Worm (Caenorhabditis elegans) whole organism, late embryonic: Measurements from ENCODE around the gene rps-8.

Experiments
- C38D4.7 ChIP-seq: fragments of 200-800 bp; sonication (Bioruptor generic); optimal IDR thresholded peaks from 2 replicates; lab custom pipeline; 2018; ENCODE audit warnings: mild to moderate bottlenecking, missing genetic modification characterization, moderate library complexity, missing compliant biosample characterization
- K09A11.1 ChIP-seq: sonication (generic microtip); optimal IDR thresholded peaks from 2 replicates; lab custom pipeline; 2017; ENCODE audit warnings: antibody characterized with exemption, mild to moderate bottlenecking, missing genetic modification characterization, missing compliant biosample characterization; ENCODE audit not compliant: insufficient read depth
- Y22D7AL.16 ChIP-seq: sonication (generic microtip); optimal IDR thresholded peaks from 2 replicates; lab custom pipeline; 2016; ENCODE audit warnings: missing genetic modification characterization, missing compliant biosample characterization
- ceh-14 ChIP-seq: sonication (generic microtip); optimal IDR thresholded peaks from 2 replicates; lab custom pipeline; 2016; ENCODE audit warnings: missing genotype, missing genetic modification characterization, missing compliant biosample characterization
- ceh-18 ChIP-seq: sonication (generic microtip); optimal IDR thresholded peaks from 2 replicates; lab custom pipeline; 2016; ENCODE audit warnings: missing genetic modification characterization, missing compliant biosample characterization
- ceh-19 ChIP-seq: fragments of 200-800 bp; sonication (Bioruptor generic); optimal IDR thresholded peaks from 2 replicates; lab custom pipeline; 2018; ENCODE audit warnings: mild to moderate bottlenecking, missing genetic modification characterization, missing compliant biosample characterization
- ceh-24 ChIP-seq: sonication (generic microtip); optimal IDR thresholded peaks from 2 replicates; lab custom pipeline; 2016; ENCODE audit warnings: mild to moderate bottlenecking, missing genetic modification characterization, missing compliant biosample characterization
- ceh-31 ChIP-seq: sonication (generic microtip); optimal IDR thresholded peaks from 2 replicates; lab custom pipeline; 2016; ENCODE audit warnings: missing genetic modification characterization, missing compliant biosample characterization
- ceh-45 ChIP-seq: fragments of 200-800 bp; sonication (Bioruptor generic); IDR thresholded peaks from 2 replicates; pipeline ENCODE4 v1.3.6; 2022; ENCODE audit warnings: missing genetic modification reagents, missing genetic modification characterization, missing compliant biosample characterization
- ceh-48 ChIP-seq: sonication (generic microtip); optimal IDR thresholded peaks from 2 replicates; lab custom pipeline; 2016; ENCODE audit warnings: missing genetic modification characterization, inconsistent platforms, missing compliant biosample characterization
- che-1 ChIP-seq: sonication (generic microtip); optimal IDR thresholded peaks from 2 replicates; lab custom pipeline; 2016; ENCODE audit warnings: mild to moderate bottlenecking, missing genetic modification characterization, missing compliant biosample characterization
- dmd-4 ChIP-seq: sonication (generic microtip); optimal IDR thresholded peaks from 2 replicates; lab custom pipeline; 2016; ENCODE audit warnings: borderline replicate concordance, missing genetic modification characterization, missing compliant biosample characterization
- fax-1 ChIP-seq: sonication (generic microtip); optimal IDR thresholded peaks from 2 replicates; lab custom pipeline; 2016; ENCODE audit warnings: missing genotype, missing genetic modification characterization, missing compliant biosample characterization
- fkh-10 ChIP-seq: fragments of 150-350 bp; optimal IDR thresholded peaks from 2 replicates; lab custom pipeline; 2014; ENCODE audit warnings: missing biosample characterization, missing genetic modification reagents, missing genetic modification characterization
- fkh-6 ChIP-seq: sonication (generic microtip); optimal IDR thresholded peaks from 2 replicates; lab custom pipeline; 2016; ENCODE audit warnings: missing genetic modification characterization, missing compliant biosample characterization
- hlh-13 ChIP-seq: fragments of 200-800 bp; sonication (Bioruptor generic); optimal IDR thresholded peaks from 2 replicates; lab custom pipeline; 2018; ENCODE audit warnings: mild to moderate bottlenecking, missing genetic modification characterization, missing compliant biosample characterization
- hlh-15 ChIP-seq: sonication (generic microtip); optimal IDR thresholded peaks from 2 replicates; lab custom pipeline; 2016; ENCODE audit warnings: missing genetic modification characterization, missing compliant biosample characterization
- lim-6 ChIP-seq: sonication (generic microtip); optimal IDR thresholded peaks from 2 replicates; lab custom pipeline; 2016; ENCODE audit warnings: missing genetic modification characterization, missing compliant biosample characterization
- lin-11 ChIP-seq: fragments of 200-800 bp; sonication (Bioruptor generic); optimal IDR thresholded peaks from 2 replicates; lab custom pipeline; 2018; ENCODE audit warnings: mild to moderate bottlenecking, missing genetic modification characterization, missing compliant biosample characterization
- npax-4 ChIP-seq: sonication (generic microtip); optimal IDR thresholded peaks from 2 replicates; lab custom pipeline; 2016; ENCODE audit warnings: missing genetic modification characterization, missing compliant biosample characterization
- odd-2 ChIP-seq: sonication (generic microtip); optimal IDR thresholded peaks from 2 replicates; lab custom pipeline; 2017; ENCODE audit warnings: antibody characterized with exemption, mild to moderate bottlenecking, missing genetic modification characterization, missing compliant biosample characterization
- pha-2 ChIP-seq: sonication (generic microtip); optimal IDR thresholded peaks from 2 replicates; lab custom pipeline; 2017; ENCODE audit warnings: mild to moderate bottlenecking, missing genetic modification characterization, missing compliant biosample characterization
- ref-2 ChIP-seq: sonication (generic microtip); optimal IDR thresholded peaks from 2 replicates; lab custom pipeline; 2016; ENCODE audit warnings: missing genetic modification characterization, missing compliant biosample characterization
- rnt-1 ChIP-seq: sonication (generic microtip); optimal IDR thresholded peaks from 2 replicates; lab custom pipeline; 2016; ENCODE audit warnings: missing genetic modification characterization, missing compliant biosample characterization
- syd-9 ChIP-seq: sonication (generic microtip); optimal IDR thresholded peaks from 2 replicates; lab custom pipeline; 2016; ENCODE audit warnings: mild to moderate bottlenecking, missing genetic modification characterization, moderate library complexity, missing compliant biosample characterization
- unc-3 ChIP-seq, 2 experiments: fragments of 200-800 bp in 1 of 2; sonication (Bioruptor generic) in 1 of 2; sonication (generic microtip) in 1 of 2; conservative IDR thresholded peaks in 1 of 2; optimal IDR thresholded peaks in 1 of 2; 2 replicates each; pipeline versions ENCODE4 v1.3.6 to Lab custom; 2016 to 2022; ENCODE audit warnings: missing compliant biosample characterization in 2 of 2, missing genetic modification characterization in 2 of 2, missing genetic modification reagents in 1 of 2
- zip-5 ChIP-seq: sonication (generic microtip); optimal IDR thresholded peaks from 2 replicates; lab custom pipeline; 2016; ENCODE audit warnings: missing genetic modification characterization, missing compliant biosample characterization
- ztf-16 ChIP-seq: sonication (generic microtip); optimal IDR thresholded peaks from 2 replicates; lab custom pipeline; 2017; ENCODE audit warnings: missing genetic modification characterization, missing compliant biosample characterization

Gene rps-8

ce11 chrIV:7294121-7294520 is 19.5 kb downstream of the rps-8 start, which contains the start of gene F42C5.5:
Gene F42C5.5 (minus strand): TSS chrIV:7294221.
- TF ChIP-seq hlh-13 (GFP tag; lab: Kevin White, UChicago) (no peak), ceh-45 (no peak), fkh-10 (no peak), fax-1 (tag; lab: Kevin White, UChicago) (no peak), rnt-1 (tag; lab: Kevin White, UChicago) (no peak), dmd-4 (no peak), ref-2 (tag; lab: Kevin White, UChicago) (no peak)

ce11 chrIV:7291957-7292356 is 21.7 kb downstream of the rps-8 start, which contains the start of gene F42C5.4:
Gene F42C5.4 (minus strand): TSS chrIV:7292127.
- no peak for TF ChIP-seq ceh-14 (tag; lab: Kevin White, UChicago)
- no peak for TF ChIP-seq ceh-19 (GFP tag; lab: Kevin White, UChicago)

- TF ChIP-seq lim-6 = no peak
- TF ChIP-seq, all 69 proteins: peak for 0
Observed at ce11 chrIV:7291066-7291465, 22.6 kb downstream of the rps-8 start.

ce11 chrIV:7287474-7287873 is 26.2 kb downstream of the rps-8 start, which contains the start of gene F42C5.3:
Gene F42C5.3 (minus strand): TSS chrIV:7287574.
- TF ChIP-seq lim-6 (no peak), lin-11 (tag; lab: Kevin White, UChicago) (no peak)
- TF ChIP-seq, all 69 proteins: peak for 0

ce11 chrIV:7285839-7286238 is 27.8 kb downstream of the rps-8 start, which contains the start of gene C06E4.8:
Gene C06E4.8 (minus strand): TSS chrIV:7285875.
- TF ChIP-seq ceh-31 (no peak), ceh-24 (tag; lab: Kevin White, UChicago) (no peak), zip-5 (tag; lab: Kevin White, UChicago) (no peak), ztf-16 (tag; lab: Kevin White, UChicago) (no peak), lim-6 (no peak), unc-3 (GFP tag; conservative IDR thresholded peaks at IDR 0.05; lab: Robert Waterston, UW) (no peak), unc-3 (tag; optimal IDR thresholded peaks at IDR 0.05; lab: Kevin White, UChicago) (no peak), npax-4 (tag; lab: Kevin White, UChicago) (no peak), ceh-48 (tag; lab: Kevin White, UChicago) (no peak), syd-9 (tag; lab: Kevin White, UChicago) (no peak), Y22D7AL.16 (tag; lab: Kevin White, UChicago) (no peak), ceh-19 (GFP tag; lab: Kevin White, UChicago) (no peak), odd-2 (no peak), ref-2 (tag; lab: Kevin White, UChicago) (no peak), pha-2 (no peak), ceh-45 (no peak), ceh-18 (no peak)

- TF ChIP-seq K09A11.1 (tag; lab: Kevin White, UChicago) = no peak
- no peak for TF ChIP-seq che-1 (tag; lab: Kevin White, UChicago)
- TF ChIP-seq ceh-18 = no peak
- TF ChIP-seq fkh-6 (tag; lab: Kevin White, UChicago) = no peak
- no peak for TF ChIP-seq hlh-15 (tag; lab: Kevin White, UChicago)
Observed at ce11 chrIV:7282957-7283356, 30.7 kb downstream of the rps-8 start, which contains the start of gene C06E4.1. Gene C06E4.1 (plus strand): TSS chrIV:7283257.

- no peak for TF ChIP-seq C38D4.7 (GFP tag; lab: Kevin White, UChicago)
Observed at ce11 chrIV:7276661-7277060, 37.0 kb downstream of the rps-8 start, which contains the start of gene C06E4.2. Gene C06E4.2 (plus strand): TSS chrIV:7276961.
